Worm (Caenorhabditis elegans) whole organism, L3 larva: ENCODE measurements around the gene B0432.1.

Experiments used
- R02D3.7 ChIP-seq: fragments of 150-350 bp; optimal IDR thresholded peaks from 2 replicates; lab custom pipeline; 2014; ENCODE audit warnings: missing biosample characterization, missing genetic modification characterization
- ZK546.5 ChIP-seq: sonication (generic microtip); optimal IDR thresholded peaks from 2 replicates; lab custom pipeline; 2017; ENCODE audit warnings: missing biosample characterization, missing genetic modification characterization
- aly-2 ChIP-seq: fragments of 150-350 bp; optimal IDR thresholded peaks from 2 replicates; lab custom pipeline; 2014; ENCODE audit warnings: missing biosample characterization, missing genetic modification characterization
- ama-1 ChIP-seq: fragments of 150-350 bp; optimal IDR thresholded peaks from 2 replicates; lab custom pipeline; 2018
- ceh-16 ChIP-seq: sonication (generic microtip); optimal IDR thresholded peaks from 2 replicates; lab custom pipeline; 2017; ENCODE audit warnings: missing biosample characterization, missing genetic modification characterization
- ceh-28 ChIP-seq: fragments of 150-350 bp; optimal IDR thresholded peaks from 2 replicates; lab custom pipeline; 2014; ENCODE audit warnings: missing biosample characterization, missing genetic modification reagents, missing genetic modification characterization
- ceh-82 ChIP-seq: fragments of 150-350 bp; optimal IDR thresholded peaks from 2 replicates; lab custom pipeline; 2014; ENCODE audit warnings: missing biosample characterization, missing genetic modification characterization
- ceh-9 ChIP-seq: sonication (generic microtip); optimal IDR thresholded peaks from 2 replicates; lab custom pipeline; 2018; ENCODE audit warnings: missing biosample characterization, missing genetic modification characterization
- daf-12 ChIP-seq: fragments of 150-350 bp; optimal IDR thresholded peaks from 2 replicates; lab custom pipeline; 2014; ENCODE audit warnings: missing biosample characterization, missing genetic modification reagents, missing genetic modification characterization
- egl-27 ChIP-seq: sonication (generic microtip); optimal IDR thresholded peaks from 4 replicates; lab custom pipeline; 2017; ENCODE audit warnings: missing biosample characterization, missing genetic modification reagents, missing genetic modification characterization
- egl-5 ChIP-seq: fragments of 150-350 bp; optimal IDR thresholded peaks from 2 replicates; lab custom pipeline; 2017; ENCODE audit warnings: missing biosample characterization, missing genetic modification reagents, missing genetic modification characterization, inconsistent platforms
- elt-1 ChIP-seq: fragments of 150-350 bp; optimal IDR thresholded peaks from 2 replicates; lab custom pipeline; 2014; ENCODE audit warnings: missing biosample characterization, missing genetic modification characterization
- elt-2 ChIP-seq: sonication (generic microtip); optimal IDR thresholded peaks from 2 replicates; lab custom pipeline; 2016; ENCODE audit warnings: missing genetic modification reagents, mild to moderate bottlenecking, missing genetic modification characterization, missing compliant biosample characterization
- elt-3 ChIP-seq, 3 experiments: fragments of 150-350 bp in 1 of 3; sonication (generic microtip) in 2 of 3; optimal IDR thresholded peaks; 2 replicates in 2 of 3; 4 replicates in 1 of 3; lab custom pipeline; 2014 to 2017; ENCODE audit warnings: missing biosample characterization in 3 of 3, missing genetic modification characterization in 3 of 3
- eor-1 ChIP-seq, 2 experiments: fragments of 150-350 bp; optimal IDR thresholded peaks; 2 replicates each; lab custom pipeline; 2014 to 2018; ENCODE audit warnings: missing biosample characterization in 2 of 2, missing genetic modification characterization in 2 of 2
- fkh-10 ChIP-seq: sonication (generic microtip); optimal IDR thresholded peaks from 2 replicates; lab custom pipeline; 2017; ENCODE audit warnings: missing biosample characterization, missing genetic modification reagents, missing genetic modification characterization
- fkh-2 ChIP-seq: fragments of 150-350 bp; optimal IDR thresholded peaks from 2 replicates; lab custom pipeline; 2014; ENCODE audit warnings: missing biosample characterization, missing genetic modification reagents, missing genetic modification characterization
- fos-1 ChIP-seq: fragments of 150-350 bp; optimal IDR thresholded peaks from 2 replicates; lab custom pipeline; 2014; ENCODE audit warnings: missing biosample characterization, missing genetic modification characterization
- hmg-11 ChIP-seq: sonication (generic microtip); optimal IDR thresholded peaks from 2 replicates; lab custom pipeline; 2016; ENCODE audit warnings: missing genetic modification characterization, missing compliant biosample characterization
- jun-1 ChIP-seq: fragments of 150-350 bp; optimal IDR thresholded peaks from 2 replicates; lab custom pipeline; 2014; ENCODE audit warnings: missing biosample characterization, missing genetic modification reagents, missing genetic modification characterization
- lin-15B ChIP-seq: fragments of 150-350 bp; optimal IDR thresholded peaks from 2 replicates; lab custom pipeline; 2014; ENCODE audit warnings: missing biosample characterization, missing genetic modification characterization
- lin-39 ChIP-seq: fragments of 150-350 bp; optimal IDR thresholded peaks from 2 replicates; lab custom pipeline; 2018; ENCODE audit warnings: missing biosample characterization, missing genetic modification reagents, missing genetic modification characterization
- lsy-12 ChIP-seq: sonication (generic microtip); optimal IDR thresholded peaks from 2 replicates; lab custom pipeline; 2016; ENCODE audit warnings: mild to moderate bottlenecking, missing genetic modification characterization, missing compliant biosample characterization
- mdl-1 ChIP-seq: fragments of 150-350 bp; optimal IDR thresholded peaks from 2 replicates; lab custom pipeline; 2014; ENCODE audit warnings: missing biosample characterization, missing genetic modification characterization
- mml-1 ChIP-seq: fragments of 150-350 bp; sonication (generic microtip); optimal IDR thresholded peaks from 3 replicates; lab custom pipeline; 2014; ENCODE audit warnings: missing biosample characterization, missing genetic modification characterization
- nfya-1 ChIP-seq: sonication (generic microtip); optimal IDR thresholded peaks from 2 replicates; lab custom pipeline; 2017; ENCODE audit warnings: missing genetic modification characterization, mild to moderate bottlenecking, missing compliant biosample characterization, antibody characterized with exemption, moderate library complexity; ENCODE audit not compliant: insufficient read depth
- nhr-11 ChIP-seq: fragments of 150-350 bp; optimal IDR thresholded peaks from 2 replicates; lab custom pipeline; 2014; ENCODE audit warnings: missing biosample characterization, missing genetic modification characterization
- nhr-12 ChIP-seq: fragments of 150-350 bp; optimal IDR thresholded peaks from 2 replicates; lab custom pipeline; 2014; ENCODE audit warnings: missing biosample characterization, missing genetic modification characterization
- nhr-23 ChIP-seq: fragments of 150-350 bp; optimal IDR thresholded peaks from 2 replicates; lab custom pipeline; 2014; ENCODE audit warnings: missing biosample characterization, missing genetic modification reagents, missing genetic modification characterization
- nhr-237 ChIP-seq: fragments of 150-350 bp; optimal IDR thresholded peaks from 2 replicates; lab custom pipeline; 2014; ENCODE audit warnings: missing biosample characterization, missing genetic modification characterization
- nhr-25 ChIP-seq: sonication (generic microtip); optimal IDR thresholded peaks from 2 replicates; lab custom pipeline; 2017; ENCODE audit warnings: missing biosample characterization, missing genetic modification characterization
- nhr-28 ChIP-seq: fragments of 150-350 bp; optimal IDR thresholded peaks from 2 replicates; lab custom pipeline; 2014; ENCODE audit warnings: missing biosample characterization, missing genetic modification characterization
- nhr-43 ChIP-seq: sonication (generic microtip); optimal IDR thresholded peaks from 2 replicates; lab custom pipeline; 2016; ENCODE audit warnings: mild to moderate bottlenecking, missing genetic modification characterization, missing compliant biosample characterization; ENCODE audit not compliant: poor library complexity, severe bottlenecking
- nhr-67 ChIP-seq: fragments of 150-350 bp; optimal IDR thresholded peaks from 2 replicates; lab custom pipeline; 2014; ENCODE audit warnings: missing biosample characterization, missing genetic modification characterization
- nhr-76 ChIP-seq: fragments of 150-350 bp; sonication (generic microtip); optimal IDR thresholded peaks from 5 replicates; lab custom pipeline; 2014; ENCODE audit warnings: missing biosample characterization, missing genetic modification characterization
- nhr-77 ChIP-seq: fragments of 150-350 bp; optimal IDR thresholded peaks from 2 replicates; lab custom pipeline; 2014; ENCODE audit warnings: missing biosample characterization, missing genetic modification characterization
- pha-4 ChIP-seq: fragments of 150-350 bp; optimal IDR thresholded peaks from 2 replicates; lab custom pipeline; 2014; ENCODE audit warnings: missing biosample characterization, missing genetic modification reagents, missing genetic modification characterization
- pqm-1 ChIP-seq: fragments of 150-350 bp; optimal IDR thresholded peaks from 2 replicates; lab custom pipeline; 2017; ENCODE audit warnings: missing biosample characterization, missing genetic modification characterization, inconsistent platforms
- sea-2 ChIP-seq: fragments of 150-350 bp; sonication (generic microtip); optimal IDR thresholded peaks from 4 replicates; lab custom pipeline; 2014; ENCODE audit warnings: missing biosample characterization, missing genetic modification reagents, missing genetic modification characterization
- skn-1 ChIP-seq: fragments of 150-350 bp; optimal IDR thresholded peaks from 2 replicates; lab custom pipeline; 2014; ENCODE audit warnings: missing biosample characterization, missing genetic modification characterization
- snpc-4 ChIP-seq: fragments of 150-350 bp; optimal IDR thresholded peaks from 2 replicates; lab custom pipeline; 2014; ENCODE audit warnings: missing biosample characterization, missing genetic modification characterization
- tbx-2 ChIP-seq: sonication (generic microtip); optimal IDR thresholded peaks from 2 replicates; lab custom pipeline; 2016; ENCODE audit warnings: mild to moderate bottlenecking, missing genetic modification characterization, missing compliant biosample characterization
- unc-39 ChIP-seq: sonication (generic microtip); optimal IDR thresholded peaks from 4 replicates; lab custom pipeline; 2017; ENCODE audit warnings: missing biosample characterization, missing genetic modification characterization
- unc-62 ChIP-seq: fragments of 150-350 bp; sonication (generic microtip); optimal IDR thresholded peaks from 4 replicates; lab custom pipeline; 2014; ENCODE audit warnings: missing biosample characterization, missing genetic modification reagents, missing genetic modification characterization
- zag-1 ChIP-seq: fragments of 150-350 bp; optimal IDR thresholded peaks from 2 replicates; lab custom pipeline; 2014; ENCODE audit warnings: missing biosample characterization, missing genetic modification characterization
- ztf-11 ChIP-seq: fragments of 150-350 bp; optimal IDR thresholded peaks from 2 replicates; lab custom pipeline; 2014; ENCODE audit warnings: missing biosample characterization, missing genetic modification characterization
- ztf-4 ChIP-seq: fragments of 150-350 bp; optimal IDR thresholded peaks from 2 replicates; lab custom pipeline; 2014; ENCODE audit warnings: missing biosample characterization, missing genetic modification characterization

The B0432.1 gene

ce11 chrII:283594-283993 is 13.6 kb upstream of the B0432.1 start, which contains the start of gene B0432.9:
TSS of gene B0432.9 (minus strand) at chrII:283694.
- no peak for TF ChIP-seq unc-39 (tag; lab: Kevin White, UChicago)
- no peak for TF ChIP-seq nhr-237 (tag; lab: Kevin White, UChicago)
- no peak for TF ChIP-seq ceh-16
- no peak for TF ChIP-seq ztf-11 (tag; lab: Kevin White, UChicago)
- no peak for TF ChIP-seq nhr-76
- TF ChIP-seq ZK546.5 (tag; lab: Kevin White, UChicago), result no peak
- no peak for TF ChIP-seq elt-2 (tag; lab: Kevin White, UChicago)
- no peak for TF ChIP-seq aly-2 (tag; lab: Kevin White, UChicago)
- no peak for TF ChIP-seq ceh-9 (tag; lab: Kevin White, UChicago)

- TF ChIP-seq ztf-4 (no peak), nhr-12 (tag; lab: Kevin White, UChicago) (no peak), unc-39 (tag; lab: Kevin White, UChicago) (no peak), sea-2 (GFP tag; lab: Kevin White, UChicago) (no peak), eor-1 (tag; optimal IDR thresholded peaks at IDR 0.05; lab: Kevin White, UChicago) (no peak), nhr-43 (tag; lab: Kevin White, UChicago) (no peak), lsy-12 (tag; lab: Kevin White, UChicago) (peak; percentile 42), ceh-82 (peak; percentile 47), tbx-2 (tag; lab: Kevin White, UChicago) (no peak), pqm-1 (tag; lab: Kevin White, UChicago) (peak; percentile 91), ceh-9 (tag; lab: Kevin White, UChicago) (no peak), mdl-1 (no peak), ZK546.5 (tag; lab: Kevin White, UChicago) (no peak), ama-1 (peak; percentile 40), jun-1 (no peak), nhr-25 (peak; percentile 57), fos-1 (no peak), nhr-76 (no peak), pha-4 (tag; lab: Kevin White, UChicago) (peak; percentile 94), elt-2 (tag; lab: Kevin White, UChicago) (peak; percentile 32), ceh-16 (no peak), unc-62 (GFP tag; lab: Kevin White, UChicago) (no peak), snpc-4 (peak; percentile 91), zag-1 (no peak), nfya-1 (tag; lab: Kevin White, UChicago) (peak; percentile 88), nhr-23 (tag; lab: Kevin White, UChicago) (peak; percentile 90), lin-39 (tag; lab: Kevin White, UChicago) (peak; percentile 26), nhr-77 (tag; lab: Kevin White, UChicago) (no peak), nhr-11 (tag; lab: Kevin White, UChicago) (no peak), lin-15B (tag; lab: Kevin White, UChicago) (peak; percentile 92), elt-1 (tag; lab: Kevin White, UChicago) (no peak), ztf-11 (tag; lab: Kevin White, UChicago) (no peak), ceh-28 (tag; lab: Kevin White, UChicago) (peak; percentile 18), nhr-67 (tag; lab: Kevin White, UChicago) (no peak), aly-2 (tag; lab: Kevin White, UChicago) (no peak), nhr-28 (tag; lab: Kevin White, UChicago) (no peak), R02D3.7 (tag; lab: Kevin White, UChicago) (peak; percentile 56), elt-3 (tag; optimal IDR thresholded peaks at IDR 0.05; lab: Kevin White, UChicago) (no peak), skn-1 (tag; lab: Kevin White, UChicago) (peak; percentile 69), fkh-10 (GFP tag; lab: Kevin White, UChicago) (peak; percentile 8), nhr-237 (tag; lab: Kevin White, UChicago) (no peak), mml-1 (tag; lab: Kevin White, UChicago) (no peak), fkh-2 (tag; lab: Kevin White, UChicago) (no peak), hmg-11 (tag; lab: Kevin White, UChicago) (peak; percentile 18), daf-12 (tag; lab: Kevin White, UChicago) (no peak), egl-5 (tag; lab: Kevin White, UChicago) (peak; percentile 58), egl-27 (tag; lab: Kevin White, UChicago) (no peak)
Observed at ce11 chrII:285627-286550, 11.3 kb upstream of the B0432.1 start, which contains the start of gene B0432.10. TSS of gene B0432.10 (minus strand) at chrII:286275.
